Worm (Caenorhabditis elegans): ENCODE data around the gene nadk-2.

DNA sequence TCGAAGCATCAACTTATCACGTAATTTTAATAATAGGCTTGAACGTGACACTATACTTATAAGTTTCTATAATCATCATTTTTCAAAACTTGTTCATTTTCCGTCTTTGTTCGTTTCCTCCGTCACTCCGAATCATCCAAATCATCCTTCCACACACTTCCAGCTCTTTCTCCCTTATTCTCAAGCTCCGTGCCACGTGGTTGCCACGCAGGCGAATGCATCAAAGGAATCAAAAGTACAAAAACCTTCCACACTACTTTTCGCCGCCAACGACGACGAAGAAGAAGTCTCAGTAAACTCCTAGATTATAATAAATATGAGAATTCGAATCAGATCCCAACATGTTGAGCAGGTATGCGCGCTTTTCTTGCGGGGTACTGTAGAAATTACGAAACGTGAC, 4.8 kb downstream of the nadk-2 start:
- no peak for TF ChIP-seq F13H6.1 (tag; optimal IDR thresholded peaks at IDR 0.05)
- TF ChIP-seq mec-3 (tag; optimal IDR thresholded peaks at IDR 0.05; ENCODE audit: borderline replicate concordance) = no peak
- no peak for TF ChIP-seq fkh-10 (GFP tag; optimal IDR thresholded peaks at IDR 0.05)
- no peak for TF ChIP-seq C08G9.2 (tag; optimal IDR thresholded peaks at IDR 0.05)
